Worm (Caenorhabditis elegans) whole organism, young adult: ENCODE data around the gene fbxl-5.

ENCODE experiments used
- B0336.3 ChIP-seq: fragments of 200-800 bp; sonication (Bioruptor generic); IDR thresholded peaks from 2 replicates; pipeline ENCODE4 v1.3.6; 2022; ENCODE audit warnings: missing genetic modification characterization, missing compliant biosample characterization
- D2030.7 ChIP-seq: fragments of 200-800 bp; sonication (Bioruptor generic); IDR thresholded peaks from 2 replicates; pipeline ENCODE4 v1.3.6; 2022; ENCODE audit warnings: missing genetic modification reagents, missing genetic modification characterization, missing compliant biosample characterization
- F23B12.7 ChIP-seq: sonication (generic microtip); optimal IDR thresholded peaks from 2 replicates; lab custom pipeline; 2017; ENCODE audit warnings: missing genetic modification characterization, mild to moderate bottlenecking, missing compliant biosample characterization, antibody characterized with exemption, moderate library complexity; ENCODE audit not compliant: insufficient read depth
- F33H1.4 ChIP-seq: fragments of 200-800 bp; sonication (Bioruptor generic); IDR thresholded peaks from 2 replicates; pipeline ENCODE4 v1.3.6; 2022; ENCODE audit warnings: missing genetic modification reagents, missing genetic modification characterization, missing compliant biosample characterization
- F39B2.1 ChIP-seq: fragments of 200-800 bp; sonication (Bioruptor generic); IDR thresholded peaks from 2 replicates; pipeline ENCODE4 v1.3.6; 2022; ENCODE audit warnings: missing genetic modification reagents, missing genetic modification characterization, missing compliant biosample characterization
- F55B11.4 ChIP-seq: sonication (generic microtip); optimal IDR thresholded peaks from 2 replicates; lab custom pipeline; 2016; ENCODE audit warnings: missing compliant biosample characterization, missing genetic modification characterization, borderline replicate concordance; ENCODE audit not compliant: insufficient read depth
- Y53G8AR.9 ChIP-seq: fragments of 200-800 bp; sonication (Bioruptor generic); conservative IDR thresholded peaks from 2 replicates; pipeline ENCODE4 v1.3.6; 2022; ENCODE audit warnings: missing genetic modification reagents, missing genetic modification characterization, missing compliant biosample characterization
- Y56A3A.18 ChIP-seq: fragments of 200-800 bp; sonication (Bioruptor generic); IDR thresholded peaks from 2 replicates; pipeline ENCODE4 v1.3.6; 2022; ENCODE audit warnings: missing genetic modification reagents, missing genetic modification characterization, missing compliant biosample characterization
- Y67H2A.10 ChIP-seq: fragments of 200-800 bp; sonication (Bioruptor generic); conservative IDR thresholded peaks from 2 replicates; pipeline ENCODE4 v1.3.6; 2022; ENCODE audit warnings: missing genetic modification reagents, missing genetic modification characterization, missing compliant biosample characterization
- Y79H2A.3 ChIP-seq: fragments of 200-800 bp; sonication (Bioruptor generic); conservative IDR thresholded peaks from 2 replicates; pipeline ENCODE4 v1.3.6; 2022; ENCODE audit warnings: missing genetic modification reagents, missing genetic modification characterization, missing compliant biosample characterization
- Y95B8A.8 ChIP-seq: fragments of 200-800 bp; sonication (Bioruptor generic); IDR thresholded peaks from 2 replicates; pipeline ENCODE4 v1.3.6; 2022; ENCODE audit warnings: missing genetic modification reagents, missing genetic modification characterization, missing compliant biosample characterization
- aptf-3 ChIP-seq: fragments of 200-800 bp; sonication (Bioruptor generic); IDR thresholded peaks from 2 replicates; pipeline ENCODE4 v1.3.6; 2022; ENCODE audit warnings: missing genetic modification characterization, missing compliant biosample characterization
- cebp-2 ChIP-seq: fragments of 200-800 bp; sonication (Bioruptor generic); IDR thresholded peaks from 2 replicates; pipeline ENCODE4 v1.3.6; 2022; ENCODE audit warnings: missing genetic modification characterization, missing compliant biosample characterization
- ceh-27 ChIP-seq: fragments of 200-800 bp; sonication (Bioruptor generic); optimal IDR thresholded peaks from 2 replicates; lab custom pipeline; 2018; ENCODE audit warnings: mild to moderate bottlenecking, missing genetic modification characterization, moderate library complexity, missing compliant biosample characterization
- ceh-58 ChIP-seq: fragments of 200-800 bp; sonication (Bioruptor generic); IDR thresholded peaks from 2 replicates; pipeline ENCODE4 v1.3.6; 2022; ENCODE audit warnings: missing genetic modification characterization, missing compliant biosample characterization
- chd-7 ChIP-seq: sonication (generic microtip); optimal IDR thresholded peaks from 2 replicates; lab custom pipeline; 2016; ENCODE audit warnings: mild to moderate bottlenecking, missing genetic modification characterization, moderate library complexity, missing compliant biosample characterization
- die-1 ChIP-seq: sonication (generic microtip); optimal IDR thresholded peaks from 2 replicates; lab custom pipeline; 2016; ENCODE audit warnings: missing genotype, mild to moderate bottlenecking, missing genetic modification characterization, missing compliant biosample characterization
- dox-1 ChIP-seq: fragments of 200-800 bp; sonication (Bioruptor generic); IDR thresholded peaks from 2 replicates; pipeline ENCODE4 v1.3.6; 2022; ENCODE audit warnings: missing genetic modification reagents, missing genetic modification characterization, missing compliant biosample characterization
- egl-18 ChIP-seq: fragments of 200-800 bp; sonication (Bioruptor generic); IDR thresholded peaks from 2 replicates; pipeline ENCODE4 v1.3.6; 2022; ENCODE audit warnings: missing genetic modification reagents, missing genetic modification characterization, missing compliant biosample characterization
- egl-44 ChIP-seq: fragments of 200-800 bp; sonication (Bioruptor generic); IDR thresholded peaks from 2 replicates; pipeline ENCODE4 v1.3.6; 2022; ENCODE audit warnings: missing genetic modification reagents, missing genetic modification characterization, missing compliant biosample characterization
- ets-4 ChIP-seq: fragments of 200-800 bp; sonication (Bioruptor generic); optimal IDR thresholded peaks from 2 replicates; lab custom pipeline; 2018; ENCODE audit warnings: mild to moderate bottlenecking, missing genetic modification characterization, missing compliant biosample characterization
- hlh-12 ChIP-seq: sonication (generic microtip); optimal IDR thresholded peaks from 2 replicates; lab custom pipeline; 2016; ENCODE audit warnings: missing genetic modification characterization, missing compliant biosample characterization
- hmg-1.2 ChIP-seq: fragments of 200-800 bp; sonication (Bioruptor generic); IDR thresholded peaks from 2 replicates; pipeline ENCODE4 v1.3.6; 2022; ENCODE audit warnings: missing genetic modification reagents, missing genetic modification characterization, missing compliant biosample characterization
- hmg-20 ChIP-seq: fragments of 200-800 bp; sonication (Bioruptor generic); IDR thresholded peaks from 2 replicates; pipeline ENCODE4 v1.3.6; 2022; ENCODE audit warnings: missing genetic modification reagents, missing genetic modification characterization, missing compliant biosample characterization
- lag-1 ChIP-seq: fragments of 200-800 bp; sonication (Bioruptor generic); IDR thresholded peaks from 2 replicates; pipeline ENCODE4 v1.3.6; 2022; ENCODE audit warnings: missing genetic modification reagents, missing genetic modification characterization, missing compliant biosample characterization
- lin-54 ChIP-seq: fragments of 200-800 bp; sonication (Bioruptor generic); optimal IDR thresholded peaks from 2 replicates; lab custom pipeline; 2018; ENCODE audit warnings: mild to moderate bottlenecking, missing genetic modification characterization, missing compliant biosample characterization
- madf-10 ChIP-seq: sonication (generic microtip); optimal IDR thresholded peaks from 2 replicates; lab custom pipeline; 2016; ENCODE audit warnings: mild to moderate bottlenecking, missing genetic modification characterization, missing compliant biosample characterization
- madf-6 ChIP-seq: fragments of 200-800 bp; sonication (Bioruptor generic); IDR thresholded peaks from 2 replicates; pipeline ENCODE4 v1.3.6; 2022; ENCODE audit warnings: missing genetic modification reagents, missing genetic modification characterization, missing compliant biosample characterization
- madf-8 ChIP-seq: fragments of 200-800 bp; sonication (Bioruptor generic); conservative IDR thresholded peaks from 2 replicates; pipeline ENCODE4 v1.3.6; 2022; ENCODE audit warnings: missing genetic modification reagents, missing genetic modification characterization, missing compliant biosample characterization
- nfya-2 ChIP-seq: fragments of 200-800 bp; sonication (Bioruptor generic); IDR thresholded peaks from 2 replicates; pipeline ENCODE4 v1.3.6; 2022; ENCODE audit warnings: missing genetic modification reagents, missing genetic modification characterization, missing compliant biosample characterization
- nfyb-1 ChIP-seq: fragments of 200-800 bp; sonication (Bioruptor generic); IDR thresholded peaks from 2 replicates; pipeline ENCODE4 v1.3.6; 2022; ENCODE audit warnings: missing genetic modification reagents, missing genetic modification characterization, missing compliant biosample characterization
- nhr-80 ChIP-seq: sonication (generic microtip); optimal IDR thresholded peaks from 2 replicates; lab custom pipeline; 2016; ENCODE audit warnings: missing genetic modification characterization, missing compliant biosample characterization
- rec-8 ChIP-seq, 2 experiments: sonication (generic microtip); optimal IDR thresholded peaks; 2 replicates each; lab custom pipeline; 2016; ENCODE audit warnings: mild to moderate bottlenecking in 2 of 2, missing genetic modification characterization in 2 of 2, missing genetic modification reagents in 2 of 2, missing genotype in 2 of 2, missing biosample characterization in 1 of 2, missing compliant biosample characterization in 1 of 2, moderate library complexity in 1 of 2
- rpc-1 ChIP-seq, 2 experiments: fragments of 150-350 bp in 1 of 2; sonication (generic microtip) in 1 of 2; optimal IDR thresholded peaks; 2 replicates each; lab custom pipeline; 2014 to 2018; ENCODE audit warnings: missing biosample characterization in 1 of 2, missing genetic modification characterization in 1 of 2, missing genetic modification reagents in 1 of 2, missing genotype in 1 of 2
- sdz-38 ChIP-seq: sonication (generic microtip); optimal IDR thresholded peaks from 2 replicates; lab custom pipeline; 2016; ENCODE audit warnings: missing genotype, missing genetic modification characterization, missing compliant biosample characterization
- snpc-4 ChIP-seq, 5 experiments: fragments of 150-350 bp in 1 of 5; sonication (generic microtip) in 4 of 5; optimal IDR thresholded peaks; 2 replicates each; lab custom pipeline; 2014 to 2018; ENCODE audit warnings: missing genetic modification characterization in 5 of 5, missing biosample characterization in 3 of 5, antibody characterized with exemption in 2 of 5, mild to moderate bottlenecking in 2 of 5, missing compliant biosample characterization in 2 of 5, missing genotype in 2 of 5, moderate library complexity in 2 of 5, missing genetic modification reagents in 1 of 5
- somi-1 ChIP-seq: fragments of 200-800 bp; sonication (Bioruptor generic); optimal IDR thresholded peaks from 2 replicates; lab custom pipeline; 2018; ENCODE audit warnings: mild to moderate bottlenecking, missing genetic modification characterization, missing compliant biosample characterization
- tbx-9 ChIP-seq: sonication (generic microtip); optimal IDR thresholded peaks from 2 replicates; lab custom pipeline; 2016; ENCODE audit warnings: borderline replicate concordance, missing genetic modification characterization, inconsistent platforms, missing compliant biosample characterization
- tlf-1 ChIP-seq: fragments of 200-800 bp; sonication (Bioruptor generic); optimal IDR thresholded peaks from 2 replicates; lab custom pipeline; 2018; ENCODE audit warnings: mild to moderate bottlenecking, missing genetic modification characterization, missing compliant biosample characterization
- xnd-1 ChIP-seq: sonication (generic microtip); optimal IDR thresholded peaks from 2 replicates; lab custom pipeline; 2016; ENCODE audit warnings: missing genotype, missing genetic modification reagents, missing genetic modification characterization, missing compliant biosample characterization
- ztf-26 ChIP-seq: sonication (generic microtip); optimal IDR thresholded peaks from 2 replicates; lab custom pipeline; 2017; ENCODE audit warnings: missing genetic modification characterization, missing compliant biosample characterization
- ztf-3 ChIP-seq: fragments of 200-800 bp; sonication (Bioruptor generic); optimal IDR thresholded peaks from 2 replicates; lab custom pipeline; 2018; ENCODE audit warnings: mild to moderate bottlenecking, missing genetic modification characterization, missing compliant biosample characterization
- ztf-6 ChIP-seq: fragments of 200-800 bp; sonication (Bioruptor generic); IDR thresholded peaks from 2 replicates; pipeline ENCODE4 v1.3.6; 2022; ENCODE audit warnings: missing genetic modification reagents, missing genetic modification characterization, missing compliant biosample characterization

fbxl-5 gene

ce11 chrV:7773647-7774046 lies 30.9 kb downstream of the fbxl-5 start (continued):
- no peak for TF ChIP-seq sdz-38 (tag; lab: Kevin White, UChicago)
- no peak for TF ChIP-seq hmg-1.2 (GFP tag; lab: Robert Waterston, UW)
- TF ChIP-seq, all 124 proteins: peak for 3

- TF ChIP-seq cebp-2 (GFP tag; lab: Robert Waterston, UW) = no peak
- TF ChIP-seq snpc-4 (GFP tag; optimal IDR thresholded peaks at IDR 0.05; lab: Kevin White, UChicago) = no peak
- TF ChIP-seq snpc-4 (tag; optimal IDR thresholded peaks at IDR 0.05; lab: Kevin White, UChicago) = no peak
- TF ChIP-seq Y95B8A.8 (GFP tag; lab: Robert Waterston, UW) = no peak
- peak; percentile 11 for TF ChIP-seq ceh-27 (GFP tag; lab: Kevin White, UChicago)
- TF ChIP-seq, all 124 proteins: peak for 1
Observed at ce11 chrV:7774143-7774595, 31.5 kb downstream of the fbxl-5 start, which contains the start of gene grl-10. Gene grl-10 (plus strand): TSS chrV:7774545.

- TF ChIP-seq snpc-4 (GFP tag; optimal IDR thresholded peaks at IDR 0.05; lab: Kevin White, UChicago) = no peak
- TF ChIP-seq snpc-4 (tag; optimal IDR thresholded peaks at IDR 0.05; lab: Kevin White, UChicago) = no peak
- no peak for TF ChIP-seq madf-10 (tag; lab: Kevin White, UChicago)
- no peak for TF ChIP-seq aptf-3 (GFP tag; lab: Robert Waterston, UW)
- no peak for TF ChIP-seq Y79H2A.3 (GFP tag; lab: Robert Waterston, UW)
- TF ChIP-seq ets-4 (GFP tag; lab: Kevin White, UChicago) = no peak
- TF ChIP-seq Y67H2A.10 (GFP tag; lab: Robert Waterston, UW) = no peak
- no peak for TF ChIP-seq ztf-26 (tag; lab: Kevin White, UChicago)
- TF ChIP-seq nfya-2 = no peak
- no peak for TF ChIP-seq nfyb-1 (GFP tag; lab: Robert Waterston, UW)
- TF ChIP-seq somi-1 (GFP tag; lab: Kevin White, UChicago) = no peak
- peak; percentile 20 for TF ChIP-seq tlf-1
- no peak for TF ChIP-seq lag-1 (GFP tag; lab: Robert Waterston, UW)
- peak; percentile 8; the same call in 1 of the 2 replicates for TF ChIP-seq F33H1.4
- no peak for TF ChIP-seq F39B2.1 (GFP tag; lab: Robert Waterston, UW)
- peak; percentile 28; the same call in 1 of the 2 replicates for TF ChIP-seq dox-1 (GFP tag; lab: Robert Waterston, UW)
- no peak for TF ChIP-seq sdz-38 (tag; lab: Kevin White, UChicago)
- TF ChIP-seq ceh-58 (GFP tag; lab: Robert Waterston, UW) = no peak
- no peak for TF ChIP-seq nhr-80 (tag; lab: Kevin White, UChicago)
- no peak for TF ChIP-seq tbx-9
- no peak for TF ChIP-seq D2030.7
- peak; percentile 48; the same call in 1 of the 2 replicates for TF ChIP-seq madf-6
- no peak for TF ChIP-seq egl-18 (GFP tag; lab: Robert Waterston, UW)
- no peak for TF ChIP-seq xnd-1 (tag; lab: Kevin White, UChicago)
- no peak for TF ChIP-seq ztf-6
- no peak for TF ChIP-seq chd-7 (tag; lab: Kevin White, UChicago)
- peak; percentile 75 for TF ChIP-seq B0336.3
- no peak for TF ChIP-seq rec-8 (tag; optimal IDR thresholded peaks at IDR 0.05; lab: Kevin White, UChicago)
- TF ChIP-seq F23B12.7 = no peak
- no peak for TF ChIP-seq hlh-12 (tag; lab: Kevin White, UChicago)
- TF ChIP-seq F55B11.4 = no peak
- no peak for TF ChIP-seq egl-44 (GFP tag; lab: Robert Waterston, UW)
- no peak for TF ChIP-seq Y95B8A.8 (GFP tag; lab: Robert Waterston, UW)
- TF ChIP-seq die-1 = no peak
- TF ChIP-seq madf-8 (GFP tag; lab: Robert Waterston, UW) = no peak
- no peak for TF ChIP-seq hmg-20 (GFP tag; lab: Robert Waterston, UW)
- TF ChIP-seq lin-54 = peak; percentile 2
- no peak for TF ChIP-seq Y56A3A.18
- TF ChIP-seq rpc-1 (optimal IDR thresholded peaks at IDR 0.05; lab: Kevin White, UChicago) = no peak
- no peak for TF ChIP-seq rpc-1 (tag; optimal IDR thresholded peaks at IDR 0.05; lab: Kevin White, UChicago)
- TF ChIP-seq ztf-3 (GFP tag; lab: Kevin White, UChicago) = no peak
- no peak for TF ChIP-seq hmg-1.2 (GFP tag; lab: Robert Waterston, UW)
- TF ChIP-seq Y53G8AR.9 (GFP tag; lab: Robert Waterston, UW) = 0 out of 2 replicates have a peak, but pooled peaks have one; percentile 27
Observed at ce11 chrV:7775226-7775625, 32.5 kb downstream of the fbxl-5 start.
